Worm (Caenorhabditis elegans) whole organism, late embryonic: Measurements from ENCODE around the gene cyh-1.

Experiments used
- C38D4.7 ChIP-seq: fragments of 200-800 bp; sonication (Bioruptor generic); optimal IDR thresholded peaks from 2 replicates; lab custom pipeline; 2018; ENCODE audit warnings: mild to moderate bottlenecking, missing genetic modification characterization, moderate library complexity, missing compliant biosample characterization
- K02D7.2 ChIP-seq: sonication (generic microtip); optimal IDR thresholded peaks from 2 replicates; lab custom pipeline; 2017; ENCODE audit warnings: mild to moderate bottlenecking, missing genetic modification characterization, missing compliant biosample characterization
- dmd-4 ChIP-seq: sonication (generic microtip); optimal IDR thresholded peaks from 2 replicates; lab custom pipeline; 2016; ENCODE audit warnings: borderline replicate concordance, missing genetic modification characterization, missing compliant biosample characterization
- fax-1 ChIP-seq: sonication (generic microtip); optimal IDR thresholded peaks from 2 replicates; lab custom pipeline; 2016; ENCODE audit warnings: missing genotype, missing genetic modification characterization, missing compliant biosample characterization
- fkh-6 ChIP-seq: sonication (generic microtip); optimal IDR thresholded peaks from 2 replicates; lab custom pipeline; 2016; ENCODE audit warnings: missing genetic modification characterization, missing compliant biosample characterization
- hlh-6 ChIP-seq: sonication (generic microtip); optimal IDR thresholded peaks from 2 replicates; lab custom pipeline; 2016; ENCODE audit warnings: missing genotype, missing genetic modification characterization, missing compliant biosample characterization
- lin-11 ChIP-seq: fragments of 200-800 bp; sonication (Bioruptor generic); optimal IDR thresholded peaks from 2 replicates; lab custom pipeline; 2018; ENCODE audit warnings: mild to moderate bottlenecking, missing genetic modification characterization, missing compliant biosample characterization
- nhr-11 ChIP-seq: fragments of 150-350 bp; optimal IDR thresholded peaks from 2 replicates; lab custom pipeline; 2014; ENCODE audit warnings: missing biosample characterization, missing genetic modification characterization
- nhr-232 ChIP-seq: sonication (generic microtip); optimal IDR thresholded peaks from 2 replicates; lab custom pipeline; 2016; ENCODE audit warnings: missing genetic modification characterization, missing compliant biosample characterization
- pha-2 ChIP-seq: sonication (generic microtip); optimal IDR thresholded peaks from 2 replicates; lab custom pipeline; 2017; ENCODE audit warnings: mild to moderate bottlenecking, missing genetic modification characterization, missing compliant biosample characterization
- pha-4 ChIP-seq: fragments of 150-350 bp; optimal IDR thresholded peaks from 2 replicates; lab custom pipeline; 2018; ENCODE audit warnings: missing biosample characterization, missing genetic modification reagents, missing genetic modification characterization
- pqm-1 ChIP-seq: sonication (generic microtip); optimal IDR thresholded peaks from 2 replicates; lab custom pipeline; 2016; ENCODE audit warnings: missing genetic modification characterization, missing compliant biosample characterization
- tbx-2 ChIP-seq: sonication (generic microtip); optimal IDR thresholded peaks from 2 replicates; lab custom pipeline; 2016; ENCODE audit warnings: missing genetic modification characterization, missing compliant biosample characterization
- tbx-7 ChIP-seq: sonication (generic microtip); optimal IDR thresholded peaks from 2 replicates; lab custom pipeline; 2016; ENCODE audit warnings: missing genotype, missing genetic modification characterization, missing compliant biosample characterization

- TF ChIP-seq pha-4 (tag; lab: Kevin White, UChicago), result no peak
- no peak for TF ChIP-seq tbx-7 (tag; lab: Kevin White, UChicago)
- TF ChIP-seq lin-11 (tag; lab: Kevin White, UChicago), result no peak
- no peak for TF ChIP-seq pha-2
- no peak for TF ChIP-seq nhr-232 (tag; lab: Kevin White, UChicago)
- no peak for TF ChIP-seq tbx-2 (tag; lab: Kevin White, UChicago)
- no peak for TF ChIP-seq K02D7.2 (tag; lab: Kevin White, UChicago)
- no peak for TF ChIP-seq dmd-4
- TF ChIP-seq fax-1 (tag; lab: Kevin White, UChicago), result no peak
- no peak for TF ChIP-seq C38D4.7 (GFP tag; lab: Kevin White, UChicago)
- no peak for TF ChIP-seq nhr-11
- TF ChIP-seq hlh-6 (tag; lab: Kevin White, UChicago), result no peak
- no peak for TF ChIP-seq fkh-6
- TF ChIP-seq pqm-1 (tag; lab: Kevin White, UChicago), result no peak
Observed at ce11 chrII:3471603-3472002, 33.2 kb upstream of the cyh-1 start, which contains the start of gene Y49F6B.13.
